Worm (Caenorhabditis elegans) whole organism, L1 larva: ENCODE measurements around the gene C34E10.9.

Source experiments
- Y116A8C.19 ChIP-seq: sonication (generic microtip); optimal IDR thresholded peaks from 2 replicates; lab custom pipeline; 2016; ENCODE audit warnings: missing compliant biosample characterization, missing genetic modification characterization, borderline replicate concordance
- aha-1 ChIP-seq: fragments of 150-350 bp; optimal IDR thresholded peaks from 2 replicates; lab custom pipeline; 2014; ENCODE audit warnings: missing biosample characterization, missing genetic modification characterization
- lir-3 ChIP-seq: sonication (generic microtip); optimal IDR thresholded peaks from 2 replicates; lab custom pipeline; 2016; ENCODE audit warnings: mild to moderate bottlenecking, missing genetic modification characterization, moderate library complexity, missing compliant biosample characterization; ENCODE audit not compliant: poor library complexity
- mef-2 ChIP-seq: fragments of 150-350 bp; optimal IDR thresholded peaks from 2 replicates; lab custom pipeline; 2014; ENCODE audit warnings: missing biosample characterization, missing genetic modification characterization
- mep-1 ChIP-seq: fragments of 150-350 bp; optimal IDR thresholded peaks from 2 replicates; lab custom pipeline; 2014; ENCODE audit warnings: missing biosample characterization, missing genetic modification characterization
- nhr-11 ChIP-seq: fragments of 150-350 bp; optimal IDR thresholded peaks from 2 replicates; lab custom pipeline; 2014; ENCODE audit warnings: missing biosample characterization, missing genetic modification characterization
- nhr-77 ChIP-seq: fragments of 150-350 bp; optimal IDR thresholded peaks from 2 replicates; lab custom pipeline; 2014; ENCODE audit warnings: missing biosample characterization, missing genetic modification characterization
- skn-1 ChIP-seq: fragments of 150-350 bp; optimal IDR thresholded peaks from 2 replicates; lab custom pipeline; 2014; ENCODE audit warnings: missing biosample characterization, missing genetic modification characterization
- sptf-1 ChIP-seq: fragments of 150-350 bp; optimal IDR thresholded peaks from 2 replicates; lab custom pipeline; 2014; ENCODE audit warnings: missing biosample characterization, missing genetic modification characterization
- xbp-1 ChIP-seq: sonication (generic microtip); optimal IDR thresholded peaks from 2 replicates; lab custom pipeline; 2016; ENCODE audit warnings: missing genetic modification characterization, missing compliant biosample characterization

DNA sequence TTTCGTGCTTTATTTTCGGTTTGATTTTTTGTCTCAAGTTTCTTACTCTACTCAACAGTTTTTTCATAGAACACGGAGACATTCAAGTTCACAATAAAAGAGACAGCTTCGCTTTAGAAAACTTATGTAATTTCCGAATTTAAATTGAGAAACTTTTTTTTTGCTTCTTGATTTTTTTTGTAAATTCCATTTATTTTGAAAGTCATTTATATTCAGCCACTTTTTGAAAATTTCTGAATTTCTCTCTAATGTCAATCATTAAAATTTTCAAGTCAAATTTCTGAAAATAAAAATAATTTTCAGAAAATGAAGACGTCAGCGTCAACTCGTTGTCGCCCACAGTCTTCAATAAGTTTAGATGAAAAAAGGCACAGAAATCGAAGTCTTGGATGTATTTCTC lies 24.7 kb upstream of the C34E10.9 start, which contains the start of gene T15B12.1:
- TF ChIP-seq nhr-11 (tag; lab: Kevin White, UChicago) (no peak), aha-1 (tag; lab: Kevin White, UChicago) (no peak), Y116A8C.19 (tag; lab: Kevin White, UChicago) (no peak), skn-1 (tag; lab: Kevin White, UChicago) (no peak), xbp-1 (no peak), mef-2 (tag; lab: Kevin White, UChicago) (no peak), sptf-1 (no peak), nhr-77 (tag; lab: Kevin White, UChicago) (no peak), mep-1 (no peak), lir-3 (tag; lab: Kevin White, UChicago) (no peak)
